Worm (Caenorhabditis elegans) whole organism, midembryonic: ENCODE measurements around the gene fmi-1.

Experiments
- T22C8.4 ChIP-seq: fragments of 200-800 bp; sonication (Bioruptor generic); IDR thresholded peaks from 2 replicates; pipeline ENCODE4 v1.3.6; 2022; ENCODE audit warnings: missing genetic modification characterization, missing compliant biosample characterization
- cog-1 ChIP-seq: sonication (generic microtip); optimal IDR thresholded peaks from 2 replicates; lab custom pipeline; 2016; ENCODE audit warnings: missing genetic modification characterization, missing compliant biosample characterization
- flt-1 ChIP-seq: fragments of 200-800 bp; sonication (Bioruptor generic); IDR thresholded peaks from 2 replicates; pipeline ENCODE4 v1.3.6; 2022; ENCODE audit warnings: missing genetic modification characterization, missing compliant biosample characterization
- klf-2 ChIP-seq: fragments of 200-800 bp; sonication (Bioruptor generic); conservative IDR thresholded peaks from 2 replicates; pipeline ENCODE4 v1.3.6; 2022; ENCODE audit warnings: missing genetic modification reagents, missing genetic modification characterization, missing compliant biosample characterization
- med-1 ChIP-seq: sonication (generic microtip); optimal IDR thresholded peaks from 2 replicates; lab custom pipeline; 2017; ENCODE audit warnings: missing genetic modification characterization, mild to moderate bottlenecking, missing compliant biosample characterization, antibody characterized with exemption, missing genetic modification reagents; ENCODE audit not compliant: insufficient read depth
- ref-1 ChIP-seq: fragments of 200-800 bp; sonication (Bioruptor generic); conservative IDR thresholded peaks from 2 replicates; pipeline ENCODE4 v1.3.6; 2022; ENCODE audit warnings: missing genetic modification reagents, missing genetic modification characterization, missing compliant biosample characterization
- tab-1 ChIP-seq: fragments of 200-800 bp; sonication (Bioruptor generic); IDR thresholded peaks from 2 replicates; pipeline ENCODE4 v1.3.6; 2022; ENCODE audit warnings: missing genetic modification characterization, missing compliant biosample characterization
- ztf-23 ChIP-seq: fragments of 200-800 bp; sonication (Bioruptor generic); IDR thresholded peaks from 2 replicates; pipeline ENCODE4 v1.3.6; 2022; ENCODE audit warnings: missing genetic modification reagents, missing genetic modification characterization, missing compliant biosample characterization
- ztf-29 ChIP-seq: fragments of 200-800 bp; sonication (Bioruptor generic); IDR thresholded peaks from 2 replicates; pipeline ENCODE4 v1.3.6; 2022; ENCODE audit warnings: missing genetic modification reagents, missing genetic modification characterization, missing compliant biosample characterization

fmi-1 gene

ce11 chrV:13018761-13019160 lies at the start of gene fmi-1:
TSS of gene fmi-1 (plus strand) at chrV:13019061.
- no peak for TF ChIP-seq klf-2 (GFP tag; lab: Robert Waterston, UW)
- no peak for TF ChIP-seq T22C8.4 (GFP tag; lab: Robert Waterston, UW)
- no peak for TF ChIP-seq med-1 (GFP tag; lab: Kevin White, UChicago)
- TF ChIP-seq ref-1 (GFP tag; lab: Robert Waterston, UW), result no peak
- TF ChIP-seq ztf-29 (GFP tag; lab: Robert Waterston, UW), result no peak; the same call in 1 of the 2 replicates
- TF ChIP-seq ztf-23 (GFP tag; lab: Robert Waterston, UW), result no peak
- no peak for TF ChIP-seq cog-1 (tag; lab: Kevin White, UChicago)
- no peak for TF ChIP-seq flt-1
- no peak for TF ChIP-seq tab-1 (GFP tag; lab: Robert Waterston, UW)

- TF ChIP-seq cog-1 (tag; lab: Kevin White, UChicago), result no peak
- TF ChIP-seq med-1 (GFP tag; lab: Kevin White, UChicago), result no peak
- TF ChIP-seq T22C8.4 (GFP tag; lab: Robert Waterston, UW), result no peak
- TF ChIP-seq flt-1, result no peak
- TF ChIP-seq tab-1 (GFP tag; lab: Robert Waterston, UW), result no peak
- no peak for TF ChIP-seq ztf-29 (GFP tag; lab: Robert Waterston, UW)
- TF ChIP-seq klf-2 (GFP tag; lab: Robert Waterston, UW), result no peak
- TF ChIP-seq ref-1 (GFP tag; lab: Robert Waterston, UW), result no peak
- TF ChIP-seq ztf-23 (GFP tag; lab: Robert Waterston, UW), result no peak
These were observed 48.2 kb upstream of the fmi-1 start, which contains the start of gene pnn-1 for ce11 chrV:12970575-12971160. TSS of gene pnn-1 (plus strand) at chrV:12971110.

- TF ChIP-seq med-1 (GFP tag; lab: Kevin White, UChicago) (no peak), tab-1 (GFP tag; lab: Robert Waterston, UW) (no peak), ztf-23 (GFP tag; lab: Robert Waterston, UW) (no peak), ztf-29 (GFP tag; lab: Robert Waterston, UW) (no peak), T22C8.4 (GFP tag; lab: Robert Waterston, UW) (no peak), ref-1 (GFP tag; lab: Robert Waterston, UW) (no peak), flt-1 (no peak), klf-2 (GFP tag; lab: Robert Waterston, UW) (no peak), cog-1 (tag; lab: Kevin White, UChicago) (no peak)
These were observed 44.8 kb upstream of the fmi-1 start for ce11 chrV:12974047-12974446.

ce11 chrV:12987061-12987460 lies 31.8 kb upstream of the fmi-1 start, which contains the start of gene shw-3:
TSS of gene shw-3 (minus strand) at chrV:12987161.
- TF ChIP-seq tab-1 (GFP tag; lab: Robert Waterston, UW), result no peak
- no peak for TF ChIP-seq cog-1 (tag; lab: Kevin White, UChicago)
- TF ChIP-seq ref-1 (GFP tag; lab: Robert Waterston, UW), result no peak
- TF ChIP-seq ztf-23 (GFP tag; lab: Robert Waterston, UW), result no peak
- no peak for TF ChIP-seq ztf-29 (GFP tag; lab: Robert Waterston, UW)
- no peak for TF ChIP-seq flt-1
- TF ChIP-seq T22C8.4 (GFP tag; lab: Robert Waterston, UW), result no peak
- TF ChIP-seq klf-2 (GFP tag; lab: Robert Waterston, UW), result no peak
- no peak for TF ChIP-seq med-1 (GFP tag; lab: Kevin White, UChicago)

DNA sequence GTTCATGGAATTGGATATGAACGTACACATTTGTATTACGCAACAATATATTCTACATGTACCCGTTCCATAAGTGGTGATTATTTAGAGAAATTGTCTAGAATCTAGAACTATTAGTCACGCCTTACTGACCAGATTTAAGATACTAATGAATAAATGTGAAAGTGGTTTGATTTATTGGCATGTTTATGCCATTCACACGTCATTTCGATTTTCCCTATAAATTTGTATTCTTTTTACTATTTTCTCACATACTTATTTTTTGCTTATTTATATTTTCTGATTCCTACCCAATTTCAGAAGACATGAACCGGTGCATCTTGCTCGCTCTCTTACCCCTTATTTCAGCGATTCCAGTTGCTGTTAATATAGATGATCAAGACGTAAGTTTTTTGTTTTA lies 30.6 kb upstream of the fmi-1 start, which contains the start of gene F15B9.8:
Gene F15B9.8 (plus strand): TSS at position 301 of the 400 bp plus-strand sequence.
- TF ChIP-seq ref-1 (GFP tag; lab: Robert Waterston, UW) (no peak), klf-2 (GFP tag; lab: Robert Waterston, UW) (no peak), flt-1 (no peak), ztf-23 (GFP tag; lab: Robert Waterston, UW) (no peak)

DNA sequence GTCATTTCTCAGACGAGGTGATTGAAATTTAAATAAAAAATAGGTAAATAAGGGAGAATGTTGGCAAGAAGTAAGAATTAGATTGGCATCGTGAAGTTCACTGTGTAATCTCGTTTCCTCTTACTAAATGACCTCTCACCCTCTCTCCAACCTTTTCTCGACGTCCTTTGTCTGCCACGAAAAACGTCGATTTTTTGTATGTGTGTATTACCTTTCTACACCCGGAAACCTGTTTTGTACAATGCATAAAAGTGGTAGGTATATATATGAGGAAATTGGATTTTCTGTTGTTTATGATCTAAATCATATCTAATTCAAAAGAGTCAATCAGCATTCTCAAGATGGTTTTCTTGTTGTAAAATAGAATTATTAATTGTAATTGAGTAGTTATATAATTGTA lies 26.0 kb upstream of the fmi-1 start, which contains the start of the genes F15B9.11 and dsl-7:
Gene F15B9.11 (minus strand): TSS at position 5 of the 400 bp plus-strand sequence.
Gene dsl-7 (plus strand): TSS at position 260 of the 400 bp plus-strand sequence.
- TF ChIP-seq cog-1 (tag; lab: Kevin White, UChicago) (no peak), med-1 (GFP tag; lab: Kevin White, UChicago) (no peak), T22C8.4 (GFP tag; lab: Robert Waterston, UW) (no peak), klf-2 (GFP tag; lab: Robert Waterston, UW) (no peak), flt-1 (no peak), ref-1 (GFP tag; lab: Robert Waterston, UW) (no peak)

- TF ChIP-seq flt-1 (no peak), ref-1 (GFP tag; lab: Robert Waterston, UW) (no peak), tab-1 (GFP tag; lab: Robert Waterston, UW) (no peak), cog-1 (tag; lab: Kevin White, UChicago) (no peak), ztf-29 (GFP tag; lab: Robert Waterston, UW) (no peak), ztf-23 (GFP tag; lab: Robert Waterston, UW) (no peak), klf-2 (GFP tag; lab: Robert Waterston, UW) (no peak), T22C8.4 (GFP tag; lab: Robert Waterston, UW) (no peak), med-1 (GFP tag; lab: Kevin White, UChicago) (no peak)
These were observed 23.6 kb upstream of the fmi-1 start, which contains the start of gene far-5 for ce11 chrV:12995269-12995668. TSS of gene far-5 (plus strand) at chrV:12995569.

ce11 chrV:12997422-12997821 lies 21.4 kb upstream of the fmi-1 start, which contains the start of gene far-3:
TSS of gene far-3 (minus strand) at chrV:12997522.
- TF ChIP-seq med-1 (GFP tag; lab: Kevin White, UChicago) (no peak), ztf-23 (GFP tag; lab: Robert Waterston, UW) (no peak), cog-1 (tag; lab: Kevin White, UChicago) (no peak)

ce11 chrV:12999559-12999958 lies 19.3 kb upstream of the fmi-1 start, which contains the start of gene far-4:
TSS of gene far-4 (minus strand) at chrV:12999659.
- TF ChIP-seq ztf-23 (GFP tag; lab: Robert Waterston, UW), result no peak
- TF ChIP-seq med-1 (GFP tag; lab: Kevin White, UChicago), result no peak
- TF ChIP-seq tab-1 (GFP tag; lab: Robert Waterston, UW), result no peak
- TF ChIP-seq ref-1 (GFP tag; lab: Robert Waterston, UW), result no peak
- TF ChIP-seq cog-1 (tag; lab: Kevin White, UChicago), result no peak
- no peak for TF ChIP-seq ztf-29 (GFP tag; lab: Robert Waterston, UW)
- no peak for TF ChIP-seq klf-2 (GFP tag; lab: Robert Waterston, UW)
- no peak for TF ChIP-seq T22C8.4 (GFP tag; lab: Robert Waterston, UW)
- TF ChIP-seq flt-1, result no peak
